Worm (Caenorhabditis elegans) whole organism, early embryonic: ENCODE data around the gene T05D4.5.

ENCODE experiments used
- B0310.2 ChIP-seq: sonication (generic microtip); optimal IDR thresholded peaks from 2 replicates; lab custom pipeline; 2016; ENCODE audit warnings: mild to moderate bottlenecking, missing genetic modification characterization, missing compliant biosample characterization
- aly-1 ChIP-seq: sonication (generic microtip); optimal IDR thresholded peaks from 2 replicates; lab custom pipeline; 2016; ENCODE audit warnings: missing genetic modification characterization, missing compliant biosample characterization
- ama-1 ChIP-seq: fragments of 150-350 bp; optimal IDR thresholded peaks from 2 replicates; lab custom pipeline; 2014
- hmbx-1 ChIP-seq: sonication (generic microtip); optimal IDR thresholded peaks from 2 replicates; lab custom pipeline; 2016; ENCODE audit warnings: mild to moderate bottlenecking, missing genetic modification characterization, missing compliant biosample characterization
- hnd-1 ChIP-seq: sonication (generic microtip); optimal IDR thresholded peaks from 2 replicates; lab custom pipeline; 2016; ENCODE audit warnings: missing genetic modification characterization, missing compliant biosample characterization
- scrt-1 ChIP-seq: fragments of 200-800 bp; sonication (Bioruptor generic); IDR thresholded peaks from 2 replicates; pipeline ENCODE4 v1.3.6; 2022; ENCODE audit warnings: missing genetic modification characterization, missing compliant biosample characterization
- tbx-11 ChIP-seq: fragments of 200-800 bp; sonication (Bioruptor generic); IDR thresholded peaks from 2 replicates; pipeline ENCODE4 v1.3.6; 2022; ENCODE audit warnings: missing genetic modification characterization, missing compliant biosample characterization
- tbx-37 ChIP-seq: fragments of 200-800 bp; sonication (Bioruptor generic); conservative IDR thresholded peaks from 2 replicates; pipeline ENCODE4 v1.3.6; 2022; ENCODE audit warnings: missing genetic modification reagents, missing genetic modification characterization, missing compliant biosample characterization

DNA sequence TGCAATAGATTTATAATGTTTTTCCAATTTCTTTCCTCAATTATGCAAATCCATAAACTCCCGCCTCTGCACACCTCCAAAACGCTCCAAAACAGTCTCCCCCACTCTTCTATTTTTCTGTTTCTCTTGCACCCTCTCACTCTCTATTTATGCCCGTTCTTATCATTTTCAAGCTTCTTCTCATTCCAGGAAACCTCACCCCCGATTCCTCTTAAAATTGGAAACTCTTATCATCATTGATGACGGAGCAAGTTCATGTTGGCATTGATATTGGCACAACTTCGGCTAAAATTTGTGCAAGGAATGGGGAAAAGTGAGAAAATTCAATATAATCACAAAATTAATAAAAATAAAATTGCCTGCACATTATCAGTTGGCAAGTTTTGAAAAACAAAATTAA, 27.2 kb downstream of the T05D4.5 start, which contains the start of gene shpk-1:
- no peak for TF ChIP-seq tbx-37
- TF ChIP-seq ama-1 (lab: Kevin White, UChicago), result no peak
- TF ChIP-seq hmbx-1 (tag; lab: Kevin White, UChicago), result no peak
- no peak for TF ChIP-seq aly-1 (tag; lab: Kevin White, UChicago)
- no peak for TF ChIP-seq hnd-1
- TF ChIP-seq tbx-11 (GFP tag; lab: Robert Waterston, UW), result no peak
- no peak for TF ChIP-seq scrt-1 (GFP tag; lab: Robert Waterston, UW)
- TF ChIP-seq B0310.2 (tag; lab: Kevin White, UChicago), result no peak
